Worm (Caenorhabditis elegans) whole organism, L2 larva: ENCODE measurements around the gene jmjd-3.2.

Experiments
- R02D3.7 ChIP-seq: fragments of 150-350 bp; optimal IDR thresholded peaks from 2 replicates; lab custom pipeline; 2014; ENCODE audit warnings: missing biosample characterization, missing genetic modification characterization
- aly-2 ChIP-seq: fragments of 150-350 bp; optimal IDR thresholded peaks from 2 replicates; lab custom pipeline; 2014; ENCODE audit warnings: missing biosample characterization, missing genetic modification characterization
- ama-1 ChIP-seq: fragments of 150-350 bp; optimal IDR thresholded peaks from 2 replicates; lab custom pipeline; 2018; ENCODE audit warnings: inconsistent platforms
- blmp-1 ChIP-seq: sonication (generic microtip); optimal IDR thresholded peaks from 2 replicates; lab custom pipeline; 2017; ENCODE audit warnings: missing genetic modification characterization, mild to moderate bottlenecking, missing compliant biosample characterization, antibody characterized with exemption, moderate library complexity; ENCODE audit not compliant: insufficient read depth
- ceh-82 ChIP-seq: fragments of 150-350 bp; optimal IDR thresholded peaks from 2 replicates; lab custom pipeline; 2014; ENCODE audit warnings: missing biosample characterization, missing genetic modification characterization
- crh-2 ChIP-seq: sonication (generic microtip); optimal IDR thresholded peaks from 2 replicates; lab custom pipeline; 2017; ENCODE audit warnings: missing biosample characterization, missing genetic modification characterization
- elt-1 ChIP-seq: fragments of 150-350 bp; optimal IDR thresholded peaks from 2 replicates; lab custom pipeline; 2014; ENCODE audit warnings: missing biosample characterization, missing genetic modification characterization
- fos-1 ChIP-seq: fragments of 150-350 bp; optimal IDR thresholded peaks from 2 replicates; lab custom pipeline; 2014; ENCODE audit warnings: missing biosample characterization, missing genetic modification characterization
- lin-11 ChIP-seq: fragments of 150-350 bp; sonication (generic microtip); optimal IDR thresholded peaks from 2 replicates; lab custom pipeline; 2014; ENCODE audit warnings: missing biosample characterization, missing genetic modification characterization, inconsistent platforms, mixed read lengths
- mbf-1 ChIP-seq: sonication (generic microtip); optimal IDR thresholded peaks from 2 replicates; lab custom pipeline; 2017; ENCODE audit warnings: missing biosample characterization, missing genetic modification characterization
- nhr-10 ChIP-seq: sonication (generic microtip); optimal IDR thresholded peaks from 2 replicates; lab custom pipeline; 2017; ENCODE audit warnings: missing biosample characterization, missing genetic modification characterization
- nhr-12 ChIP-seq: fragments of 150-350 bp; optimal IDR thresholded peaks from 2 replicates; lab custom pipeline; 2014; ENCODE audit warnings: missing biosample characterization, missing genetic modification characterization
- nhr-129 ChIP-seq: fragments of 150-350 bp; optimal IDR thresholded peaks from 2 replicates; lab custom pipeline; 2014; ENCODE audit warnings: missing biosample characterization, missing genetic modification characterization
- nhr-21 ChIP-seq: fragments of 150-350 bp; optimal IDR thresholded peaks from 2 replicates; lab custom pipeline; 2014; ENCODE audit warnings: missing biosample characterization, missing genetic modification characterization
- nhr-237 ChIP-seq: fragments of 150-350 bp; optimal IDR thresholded peaks from 2 replicates; lab custom pipeline; 2014; ENCODE audit warnings: missing biosample characterization, missing genetic modification characterization
- nhr-6 ChIP-seq: fragments of 150-350 bp; optimal IDR thresholded peaks from 2 replicates; lab custom pipeline; 2014; ENCODE audit warnings: missing biosample characterization, missing genetic modification characterization
- nhr-77 ChIP-seq: fragments of 150-350 bp; optimal IDR thresholded peaks from 2 replicates; lab custom pipeline; 2014; ENCODE audit warnings: missing biosample characterization, missing genetic modification characterization
- unc-62 ChIP-seq: fragments of 150-350 bp; optimal IDR thresholded peaks from 2 replicates; lab custom pipeline; 2014; ENCODE audit warnings: missing biosample characterization, missing genetic modification reagents, missing genetic modification characterization
- zag-1 ChIP-seq: fragments of 150-350 bp; optimal IDR thresholded peaks from 2 replicates; lab custom pipeline; 2014; ENCODE audit warnings: missing biosample characterization, missing genetic modification characterization

Gene jmjd-3.2

ce11 chrX:14502116-14502587 lies 54.1 kb downstream of the jmjd-3.2 start (continued):
- TF ChIP-seq blmp-1 (tag; lab: Kevin White, UChicago) = peak; percentile 68
- no peak for TF ChIP-seq ceh-82 (tag; lab: Kevin White, UChicago)
- TF ChIP-seq aly-2 = no peak
- TF ChIP-seq fos-1 = peak; percentile 58
- no peak for TF ChIP-seq unc-62 (GFP tag; lab: Kevin White, UChicago)
- TF ChIP-seq nhr-21 (tag; lab: Kevin White, UChicago) = peak; percentile 75
- TF ChIP-seq lin-11 = no peak
- TF ChIP-seq ama-1 (lab: Kevin White, UChicago) = peak; percentile 20
- TF ChIP-seq nhr-129 (tag; lab: Kevin White, UChicago) = peak; percentile 81
- no peak for TF ChIP-seq nhr-237 (tag; lab: Kevin White, UChicago)
- TF ChIP-seq mbf-1 (tag; lab: Kevin White, UChicago) = no peak
- TF ChIP-seq nhr-10 (tag; lab: Kevin White, UChicago) = no peak
- no peak for TF ChIP-seq R02D3.7 (tag; lab: Kevin White, UChicago)
- no peak for TF ChIP-seq nhr-77 (tag; lab: Kevin White, UChicago)
- TF ChIP-seq elt-1 (tag; lab: Kevin White, UChicago) = no peak
- no peak for TF ChIP-seq nhr-12
- TF ChIP-seq zag-1 (tag; lab: Kevin White, UChicago) = no peak
- no peak for TF ChIP-seq nhr-6 (tag; lab: Kevin White, UChicago)
- peak; percentile 78 for TF ChIP-seq crh-2
- TF ChIP-seq, all 48 proteins: peak for 15
